Worm (Caenorhabditis elegans): ENCODE data around the gene srv-21.

Gene srv-21

DNA sequence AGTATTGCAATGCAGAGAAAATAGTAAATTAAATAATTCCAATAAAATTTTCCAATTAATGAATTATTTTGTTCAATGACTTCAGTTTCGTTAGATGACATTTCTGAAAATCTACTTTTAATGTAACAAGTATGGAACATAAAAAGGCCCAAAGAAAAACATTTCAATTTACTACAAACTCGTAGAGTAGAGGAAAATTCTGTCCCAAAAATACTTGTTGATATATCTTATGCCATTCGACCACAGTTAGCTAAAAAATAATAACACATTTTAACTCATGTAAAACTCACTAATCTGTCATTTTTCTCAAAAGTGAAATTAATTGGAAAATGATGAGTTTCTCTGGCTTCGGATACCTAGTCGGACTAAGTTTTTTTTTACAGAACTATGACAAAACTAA lies at the start of gene srv-21:
srv-21 (minus strand) TSS at position 101 of the 400 bp plus-strand sequence.
- TF ChIP-seq hlh-26 (GFP tag; conservative IDR thresholded peaks at IDR 0.05) (no peak), cebp-2 (GFP tag; IDR thresholded peaks at IDR 0.05) (no peak), snpc-3.4 (tag; optimal IDR thresholded peaks at IDR 0.05) (no peak), nfya-2 (GFP tag; IDR thresholded peaks at IDR 0.05) (no peak), pbrm-1 (GFP tag; IDR thresholded peaks at IDR 0.05) (no peak), gei-17 (GFP tag; optimal IDR thresholded peaks at IDR 0.05) (no peak), hrde-1 (tag; optimal IDR thresholded peaks at IDR 0.05; ENCODE audit: borderline replicate concordance) (no peak), F55B11.4 (tag; optimal IDR thresholded peaks at IDR 0.05; ENCODE audit: borderline replicate concordance, insufficient read depth) (no peak), zim-3 (tag; optimal IDR thresholded peaks at IDR 0.05) (no peak), lin-40 (tag; optimal IDR thresholded peaks at IDR 0.05) (no peak), snpc-4 (GFP tag; optimal IDR thresholded peaks at IDR 0.05) (no peak), snpc-4 (tag; optimal IDR thresholded peaks at IDR 0.05) (no peak), sdz-38 (tag; optimal IDR thresholded peaks at IDR 0.05) (no peak), F57C9.4 (tag; optimal IDR thresholded peaks at IDR 0.05) (no peak), ztf-3 (GFP tag; optimal IDR thresholded peaks at IDR 0.05) (no peak), lag-1 (GFP tag; IDR thresholded peaks at IDR 0.05) (no peak), akir-1 (GFP tag; optimal IDR thresholded peaks at IDR 0.05) (no peak), tbp1 (GFP tag; optimal IDR thresholded peaks at IDR 0.05) (no peak)

DNA sequence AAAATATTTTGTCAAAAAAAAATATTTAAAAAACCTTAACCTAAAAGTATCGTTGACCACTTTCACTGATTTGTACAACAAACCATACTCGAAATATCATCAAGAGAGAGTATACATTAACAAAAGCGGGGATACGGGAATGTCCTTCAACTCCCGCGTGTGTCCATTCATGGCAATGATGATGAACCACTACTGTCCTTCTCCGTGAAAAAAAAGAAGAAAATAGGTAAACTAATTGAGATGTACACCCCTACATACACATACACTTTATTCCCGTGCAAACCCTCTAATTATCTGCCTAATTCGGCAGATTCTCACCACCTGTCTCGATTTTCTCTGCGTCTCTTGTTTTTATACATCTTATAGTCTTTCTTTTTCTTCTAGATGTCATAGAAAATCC lies 49.5 kb upstream of the srv-21 start:
- no peak for TF ChIP-seq T07F8.4 (tag; optimal IDR thresholded peaks at IDR 0.05)
- TF ChIP-seq xnd-1 (tag; optimal IDR thresholded peaks at IDR 0.05) = no peak
- TF ChIP-seq lin-26 (GFP tag; IDR thresholded peaks at IDR 0.05) = no peak
- no peak for TF ChIP-seq F10E7.11 (tag; optimal IDR thresholded peaks at IDR 0.05)
- TF ChIP-seq zim-3 (tag; optimal IDR thresholded peaks at IDR 0.05) = no peak
- no peak for TF ChIP-seq nfya-1 (tag; optimal IDR thresholded peaks at IDR 0.05; ENCODE audit: borderline replicate concordance, insufficient read depth)
- TF ChIP-seq Y79H2A.3 (GFP tag; conservative IDR thresholded peaks at IDR 0.05) = no peak
- TF ChIP-seq F37B4.10 (GFP tag; IDR thresholded peaks at IDR 0.05) = no peak
- TF ChIP-seq tbp1 (GFP tag; optimal IDR thresholded peaks at IDR 0.05) = no peak
- TF ChIP-seq ceh-91 (GFP tag; IDR thresholded peaks at IDR 0.05) = no peak
- no peak for TF ChIP-seq Y95B8A.8 (GFP tag; IDR thresholded peaks at IDR 0.05)
- no peak for TF ChIP-seq F33H1.4 (GFP tag; IDR thresholded peaks at IDR 0.05)
- no peak for TF ChIP-seq tlf-1 (GFP tag; optimal IDR thresholded peaks at IDR 0.05)

DNA sequence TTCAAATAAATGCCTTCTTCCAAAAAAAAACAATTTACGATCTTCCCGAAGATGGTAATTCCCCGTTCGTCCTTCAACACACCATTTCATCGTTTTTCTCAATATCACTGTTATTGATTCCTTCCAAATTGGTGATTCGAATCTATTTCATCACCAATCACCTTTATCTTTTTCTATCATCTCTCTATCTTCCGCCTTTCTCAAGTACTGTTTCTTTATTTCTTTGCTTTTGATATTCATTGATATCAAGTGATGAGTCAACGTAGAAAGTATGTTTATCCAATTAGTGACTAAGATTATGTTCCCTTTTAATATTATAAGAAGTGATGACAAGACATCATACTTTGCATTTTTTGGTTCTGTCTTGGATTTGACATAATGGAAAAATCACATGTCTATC lies 47.1 kb upstream of the srv-21 start:
- no peak for TF ChIP-seq nhr-90 (tag; optimal IDR thresholded peaks at IDR 0.05)
- TF ChIP-seq madf-8 (GFP tag; conservative IDR thresholded peaks at IDR 0.05) = no peak
- TF ChIP-seq F39B2.1 (GFP tag; IDR thresholded peaks at IDR 0.05) = no peak
- no peak for TF ChIP-seq dpff-1 (tag; optimal IDR thresholded peaks at IDR 0.05)

DNA sequence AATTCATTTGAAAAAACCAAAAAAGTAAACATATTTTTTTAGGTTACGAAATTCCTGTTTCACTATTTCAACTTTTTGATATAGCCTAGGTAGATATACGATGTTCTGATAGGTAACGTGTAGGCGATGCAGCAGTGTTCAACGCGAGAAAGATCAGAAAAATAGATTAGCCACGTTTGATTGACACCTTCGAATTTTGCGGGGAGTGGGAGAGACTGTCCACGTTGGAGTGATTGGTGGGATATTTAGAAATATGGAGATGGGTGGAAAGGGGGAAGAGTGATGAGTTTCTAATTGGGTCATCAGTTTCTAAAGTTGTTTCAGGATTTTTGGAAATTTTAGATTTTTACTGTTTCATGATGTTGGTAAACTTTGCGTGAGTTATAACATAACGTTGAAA lies 46.0 kb upstream of the srv-21 start:
- TF ChIP-seq mcd-1 (GFP tag; IDR thresholded peaks at IDR 0.05) (no peak), hmg-1.2 (GFP tag; IDR thresholded peaks at IDR 0.05) (no peak), let-526 (GFP tag; IDR thresholded peaks at IDR 0.05) (no peak), F23B12.7 (tag; optimal IDR thresholded peaks at IDR 0.05; ENCODE audit: insufficient read depth) (no peak), hrde-1 (tag; optimal IDR thresholded peaks at IDR 0.05; ENCODE audit: borderline replicate concordance) (no peak)

Measured in whole organism, young adult.